Worm (Caenorhabditis elegans): Measurements from ENCODE around the gene nhr-41.
A peak's percentile ranks its signal among the peaks of the same experiment; 100 is the strongest.

The nhr-41 gene

DNA sequence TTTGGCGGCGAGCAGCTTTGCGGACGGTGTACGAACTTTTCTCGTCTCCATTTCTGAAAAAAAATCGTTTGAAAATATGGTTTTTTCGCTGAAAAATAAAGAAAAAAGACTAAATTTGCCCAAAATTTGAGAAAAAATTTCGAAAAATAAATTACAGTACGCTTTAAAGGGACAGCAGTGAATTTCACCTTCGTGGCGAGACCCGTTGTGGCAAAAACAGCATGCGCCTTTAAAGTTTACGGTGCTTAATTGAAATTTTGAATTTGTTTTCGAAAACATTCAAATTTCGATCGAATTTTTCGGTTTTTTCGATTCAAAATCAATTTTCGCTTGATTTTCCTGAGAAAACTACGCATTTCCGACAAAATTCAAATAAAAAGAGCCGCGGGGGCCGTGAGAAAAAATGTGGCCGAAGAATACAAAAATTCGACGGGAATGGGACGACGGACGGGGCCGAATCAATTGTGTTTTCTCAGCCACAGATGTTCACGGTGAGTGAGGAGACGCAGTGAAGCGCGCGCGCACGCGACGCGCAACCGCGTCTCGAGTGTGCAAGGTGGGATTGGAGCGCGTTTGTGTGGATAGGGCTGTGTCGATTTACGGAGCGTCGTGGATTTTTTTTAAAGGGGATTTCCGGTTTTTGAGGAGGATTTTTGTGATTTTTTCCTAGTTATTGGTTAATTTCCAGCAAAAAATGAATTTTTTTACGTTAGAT lies 33.9 kb downstream of the nhr-41 start, which contains the start of gene Y77E11A.7 (continued):
- TF ChIP-seq ceh-88 (GFP tag; IDR thresholded peaks at IDR 0.05): peak; percentile 61; the same call in 1 of the 2 replicates
- no peak for TF ChIP-seq unc-62 (GFP tag; optimal IDR thresholded peaks at IDR 0.05)
- peak; percentile 31 for TF ChIP-seq zag-1 (tag; optimal IDR thresholded peaks at IDR 0.05)
- TF ChIP-seq mep-1 (tag; optimal IDR thresholded peaks at IDR 0.05): peak; percentile 75
- TF ChIP-seq fkh-10 (GFP tag; optimal IDR thresholded peaks at IDR 0.05): peak; percentile 92
- peak; percentile 87 to 94 for TF ChIP-seq efl-1 (optimal IDR thresholded peaks at IDR 0.05)
- peak; percentile 82 to 97 for TF ChIP-seq efl-1 (GFP tag; optimal IDR thresholded peaks at IDR 0.05 in 1 of 2)
- TF ChIP-seq lin-39 (tag; optimal IDR thresholded peaks at IDR 0.05): peak; percentile 44
- peak; percentile 92 to 94 for TF ChIP-seq lin-35 (GFP tag; optimal IDR thresholded peaks at IDR 0.05)
- TF ChIP-seq ets-5 (GFP tag; IDR thresholded peaks at IDR 0.05): no peak
- TF ChIP-seq aha-1 (tag; optimal IDR thresholded peaks at IDR 0.05): no peak
- no peak for TF ChIP-seq ztf-4 (tag; optimal IDR thresholded peaks at IDR 0.05)
- TF ChIP-seq ces-1 (GFP tag; optimal IDR thresholded peaks at IDR 0.05): no peak
- TF ChIP-seq nhr-76 (tag; optimal IDR thresholded peaks at IDR 0.05): no peak
- TF ChIP-seq sox-4 (tag; optimal IDR thresholded peaks at IDR 0.05): peak; percentile 40
- TF ChIP-seq ceh-82 (tag; optimal IDR thresholded peaks at IDR 0.05): peak; percentile 91 to 99 (median 91)
- TF ChIP-seq grh-1 (GFP tag; IDR thresholded peaks at IDR 0.05): peak; percentile 30; the same call in 1 of the 2 replicates
- TF ChIP-seq F16B12.6 (tag; optimal IDR thresholded peaks at IDR 0.05): peak; percentile 56
- TF ChIP-seq jun-1 (tag; optimal IDR thresholded peaks at IDR 0.05): peak; percentile 73
- no peak for TF ChIP-seq sup-37 (GFP tag; optimal IDR thresholded peaks at IDR 0.05)
- TF ChIP-seq C04F5.9 (tag; optimal IDR thresholded peaks at IDR 0.05): peak; percentile 61
- TF ChIP-seq sptf-1 (tag; optimal IDR thresholded peaks at IDR 0.05): no peak
- TF ChIP-seq egl-27 (tag; optimal IDR thresholded peaks at IDR 0.05): peak; percentile 57 to 68
- no peak for TF ChIP-seq hlh-4 (tag; optimal IDR thresholded peaks at IDR 0.05)
- peak; percentile 94 for TF ChIP-seq snu-23 (GFP tag; optimal IDR thresholded peaks at IDR 0.05)
- no peak for TF ChIP-seq lir-3 (tag; optimal IDR thresholded peaks at IDR 0.05; ENCODE audit: poor library complexity)
- TF ChIP-seq nhr-11 (tag; optimal IDR thresholded peaks at IDR 0.05): peak; percentile 38
- TF ChIP-seq tlp-1 (tag; optimal IDR thresholded peaks at IDR 0.05): no peak
- peak; percentile 95 for TF ChIP-seq C16A3.4 (tag; optimal IDR thresholded peaks at IDR 0.05)
- TF ChIP-seq lin-15B (tag; optimal IDR thresholded peaks at IDR 0.05): peak; percentile 99
- TF ChIP-seq Y116A8C.19 (tag; optimal IDR thresholded peaks at IDR 0.05; ENCODE audit: borderline replicate concordance): no peak
- no peak for TF ChIP-seq ceh-8 (GFP tag; optimal IDR thresholded peaks at IDR 0.05)
- TF ChIP-seq blmp-1 (tag; optimal IDR thresholded peaks at IDR 0.05): peak; percentile 31
- peak; percentile 32 for TF ChIP-seq ceh-90 (tag; optimal IDR thresholded peaks at IDR 0.05)
- no peak for TF ChIP-seq fkh-4 (tag; optimal IDR thresholded peaks at IDR 0.05; ENCODE audit: borderline replicate concordance)
- TF ChIP-seq tbx-2 (tag; optimal IDR thresholded peaks at IDR 0.05): peak; percentile 89
- no peak for TF ChIP-seq unc-30 (tag; optimal IDR thresholded peaks at IDR 0.05)
- TF ChIP-seq nhr-12 (tag; optimal IDR thresholded peaks at IDR 0.05): no peak
- peak; percentile 91 for TF ChIP-seq nhr-47 (tag; optimal IDR thresholded peaks at IDR 0.05)
- peak; percentile 88 to 95 for TF ChIP-seq lsy-2 (tag; optimal IDR thresholded peaks at IDR 0.05)
- TF ChIP-seq xbp-1 (tag; optimal IDR thresholded peaks at IDR 0.05): peak; percentile 84
- TF ChIP-seq lin-13 (GFP tag; optimal IDR thresholded peaks at IDR 0.05): peak; percentile 97
- TF ChIP-seq ztf-11 (tag; optimal IDR thresholded peaks at IDR 0.05): peak in 1 of 2 experiments; percentile 58
- peak; percentile 83 for TF ChIP-seq snpc-4 (tag; optimal IDR thresholded peaks at IDR 0.05)
- peak; percentile 41 for TF ChIP-seq aly-2 (tag; optimal IDR thresholded peaks at IDR 0.05)
- peak; percentile 1 for TF ChIP-seq hpl-2 (GFP tag; optimal IDR thresholded peaks at IDR 0.05)
- TF ChIP-seq efl-3 (GFP tag; optimal IDR thresholded peaks at IDR 0.05): no peak
- TF ChIP-seq nhr-85 (tag): peak; percentile 69
- TF ChIP-seq egl-13 (tag; optimal IDR thresholded peaks at IDR 0.05): no peak

Measured in whole organism, L1 larva.